Fruit fly (Drosophila melanogaster) whole organism, embryonic: ENCODE results near the gene anox.

Experiments
- Aef1 ChIP-seq: fragments of 200-800 bp; sonication (Bioruptor generic); IDR thresholded peaks from 3 replicates; pipeline ENCODE4 v1.3.6; 2022; ENCODE audit warnings: missing biosample characterization, missing genetic modification characterization
- Atf3 ChIP-seq: fragments of 200-800 bp; sonication (Bioruptor generic); optimal IDR thresholded peaks from 3 replicates; lab custom pipeline; 2016; ENCODE audit warnings: missing biosample characterization, missing genetic modification characterization
- CG10543 ChIP-seq: fragments of 200-800 bp; sonication (Bioruptor generic); optimal IDR thresholded peaks from 3 replicates; lab custom pipeline; 2017; ENCODE audit warnings: missing biosample characterization, mild to moderate bottlenecking, missing genetic modification characterization, moderate library complexity
- CG11398 ChIP-seq: fragments of 200-800 bp; sonication (Bioruptor generic); optimal IDR thresholded peaks from 2 replicates; lab custom pipeline; 2016; ENCODE audit warnings: missing biosample characterization, missing genetic modification characterization
- CG12942 ChIP-seq: fragments of 200-800 bp; sonication (Bioruptor generic); optimal IDR thresholded peaks from 3 replicates; lab custom pipeline; 2016; ENCODE audit warnings: missing biosample characterization, missing genetic modification characterization
- CG14441 ChIP-seq: fragments of 200-800 bp; sonication (Bioruptor generic); IDR thresholded peaks from 2 replicates; pipeline ENCODE4 v1.3.6; 2022; ENCODE audit warnings: missing biosample characterization, missing genetic modification characterization
- CG17802 ChIP-seq: fragments of 200-800 bp; sonication (Bioruptor generic); optimal IDR thresholded peaks from 2 replicates; lab custom pipeline; 2018; ENCODE audit warnings: missing biosample characterization, mild to moderate bottlenecking, missing genetic modification characterization, moderate library complexity
- CG1792 ChIP-seq: fragments of 200-800 bp; sonication (Bioruptor generic); optimal IDR thresholded peaks from 2 replicates; lab custom pipeline; 2016; ENCODE audit warnings: missing biosample characterization, missing genetic modification characterization
- CG2875 ChIP-seq: fragments of 200-800 bp; sonication (Bioruptor generic); optimal IDR thresholded peaks from 2 replicates; lab custom pipeline; 2017; ENCODE audit warnings: missing biosample characterization, mild to moderate bottlenecking, missing genetic modification characterization, missing genetic modification reagents
- CG2889 ChIP-seq: fragments of 200-800 bp; sonication (Bioruptor generic); IDR thresholded peaks from 3 replicates; pipeline ENCODE4 v1.3.6; 2022; ENCODE audit warnings: missing biosample characterization, missing genetic modification characterization
- CG3847 ChIP-seq: fragments of 200-800 bp; sonication (Bioruptor generic); IDR thresholded peaks from 2 replicates; pipeline ENCODE4 v1.3.6; 2022; ENCODE audit warnings: missing biosample characterization, missing genetic modification characterization
- CG43689 ChIP-seq: fragments of 200-800 bp; sonication (Bioruptor generic); IDR thresholded peaks from 2 replicates; pipeline ENCODE4 v1.3.6; 2022; ENCODE audit warnings: missing biosample characterization, missing genetic modification characterization
- CG6254 ChIP-seq: fragments of 200-800 bp; sonication (Bioruptor generic); optimal IDR thresholded peaks from 3 replicates; lab custom pipeline; 2017; ENCODE audit warnings: mild to moderate bottlenecking, missing biosample characterization, missing genetic modification reagents, missing genetic modification characterization
- CG6272 ChIP-seq: fragments of 200-800 bp; sonication (Bioruptor generic); IDR thresholded peaks from 2 replicates; pipeline ENCODE4 v1.3.6; 2022; ENCODE audit warnings: missing biosample characterization, missing genetic modification characterization
- CG6654 ChIP-seq: fragments of 200-800 bp; sonication (Bioruptor generic); optimal IDR thresholded peaks from 2 replicates; lab custom pipeline; 2017; ENCODE audit warnings: missing biosample characterization, mild to moderate bottlenecking, missing genetic modification characterization
- CG7357 ChIP-seq: fragments of 200-800 bp; sonication (Bioruptor generic); IDR thresholded peaks from 3 replicates; pipeline ENCODE4 v1.3.6; 2022; ENCODE audit warnings: missing biosample characterization, missing genetic modification characterization
- CG7372 ChIP-seq: fragments of 200-800 bp; sonication (Bioruptor generic); IDR thresholded peaks from 2 replicates; pipeline ENCODE4 v1.3.6; 2022; ENCODE audit warnings: missing biosample characterization, missing genetic modification characterization
- CG7928 ChIP-seq: fragments of 200-800 bp; sonication (Bioruptor generic); optimal IDR thresholded peaks from 2 replicates; lab custom pipeline; 2017; ENCODE audit warnings: missing biosample characterization, mild to moderate bottlenecking, missing genetic modification characterization
- CG7963 ChIP-seq: fragments of 200-800 bp; sonication (Bioruptor generic); IDR thresholded peaks from 3 replicates; pipeline ENCODE4 v1.3.6; 2022; ENCODE audit warnings: missing biosample characterization, missing genetic modification characterization; ENCODE audit not compliant: partially characterized antibody
- D ChIP-seq, 2 experiments: fragments of 200-800 bp in 1 of 2; fragments of >200 bp in 1 of 2; sonication (Bioruptor generic) in 1 of 2; optimal IDR thresholded peaks; 2 replicates in 1 of 2; 3 replicates in 1 of 2; lab custom pipeline; 2017; ENCODE audit warnings: mild to moderate bottlenecking in 1 of 2, missing biosample characterization in 1 of 2, missing genetic modification characterization in 1 of 2, missing genetic modification reagents in 1 of 2
- D19A ChIP-seq: fragments of 200-800 bp; optimal IDR thresholded peaks from 3 replicates; lab custom pipeline; 2019; ENCODE audit warnings: missing biosample characterization, mild to moderate bottlenecking, missing genetic modification characterization, moderate library complexity
- HLH3B ChIP-seq: fragments of 200-800 bp; sonication (Bioruptor generic); IDR thresholded peaks from 2 replicates; pipeline ENCODE4 v1.3.6; 2022; ENCODE audit warnings: missing biosample characterization, missing genetic modification characterization
- Hmr ChIP-seq: fragments of 200-800 bp; sonication (Bioruptor generic); optimal IDR thresholded peaks from 3 replicates; lab custom pipeline; 2017; ENCODE audit warnings: mild to moderate bottlenecking, missing biosample characterization, missing genetic modification reagents, missing genetic modification characterization
- Jarid2 ChIP-seq: fragments of 200-800 bp; sonication (Bioruptor generic); optimal IDR thresholded peaks from 3 replicates; lab custom pipeline; 2017; ENCODE audit warnings: mild to moderate bottlenecking, missing biosample characterization, missing genetic modification reagents, missing genetic modification characterization
- Max ChIP-seq: fragments of 200-800 bp; sonication (Bioruptor generic); optimal IDR thresholded peaks from 2 replicates; lab custom pipeline; 2016; ENCODE audit warnings: missing biosample characterization, mild to moderate bottlenecking, missing genetic modification characterization
- Oli ChIP-seq: fragments of 200-800 bp; sonication (Bioruptor generic); optimal IDR thresholded peaks from 2 replicates; lab custom pipeline; 2018; ENCODE audit warnings: missing biosample characterization, mild to moderate bottlenecking, missing genetic modification characterization, moderate library complexity
- Sox102F ChIP-seq: fragments of 200-800 bp; sonication (Bioruptor generic); optimal IDR thresholded peaks from 2 replicates; lab custom pipeline; 2018; ENCODE audit warnings: missing biosample characterization, mild to moderate bottlenecking, missing genetic modification characterization, moderate library complexity
- Spps ChIP-seq: fragments of 200-800 bp; sonication (Bioruptor generic); optimal IDR thresholded peaks from 2 replicates; lab custom pipeline; 2018; ENCODE audit warnings: missing biosample characterization, mild to moderate bottlenecking, missing genetic modification characterization
- ap ChIP-seq: fragments of 200-800 bp; sonication (Bioruptor generic); IDR thresholded peaks from 2 replicates; pipeline ENCODE4 v1.3.6; 2022; ENCODE audit warnings: missing biosample characterization, missing genetic modification characterization
- cg ChIP-seq: fragments of 200-800 bp; sonication (Bioruptor generic); optimal IDR thresholded peaks from 3 replicates; lab custom pipeline; 2019; ENCODE audit warnings: missing biosample characterization, mild to moderate bottlenecking, missing genetic modification characterization, moderate library complexity
- chm ChIP-seq: fragments of 200-800 bp; sonication (Bioruptor generic); IDR thresholded peaks from 2 replicates; pipeline ENCODE4 v1.3.6; 2022; ENCODE audit warnings: missing biosample characterization, missing genetic modification characterization
- croc ChIP-seq: fragments of 200-800 bp; sonication (Bioruptor generic); conservative IDR thresholded peaks from 3 replicates; pipeline ENCODE4 v1.3.6; 2022; ENCODE audit warnings: missing biosample characterization, missing genetic modification characterization
- ewg ChIP-seq: fragments of 200-800 bp; sonication (Bioruptor generic); optimal IDR thresholded peaks from 3 replicates; lab custom pipeline; 2017; ENCODE audit warnings: mild to moderate bottlenecking, missing biosample characterization, missing genetic modification reagents, missing genetic modification characterization
- gcm ChIP-seq: fragments of 200-800 bp; sonication (Bioruptor generic); optimal IDR thresholded peaks from 2 replicates; lab custom pipeline; 2019; ENCODE audit warnings: missing biosample characterization, mild to moderate bottlenecking, missing genetic modification characterization, moderate library complexity
- grn ChIP-seq: fragments of 200-800 bp; sonication (Bioruptor generic); optimal IDR thresholded peaks from 3 replicates; lab custom pipeline; 2017; ENCODE audit warnings: missing biosample characterization, missing genetic modification characterization
- h ChIP-seq: fragments of >200 bp; optimal IDR thresholded peaks from 2 replicates; lab custom pipeline; 2017
- kah ChIP-seq: fragments of 200-800 bp; sonication (Bioruptor generic); optimal IDR thresholded peaks from 2 replicates; lab custom pipeline; 2018; ENCODE audit warnings: missing biosample characterization, mild to moderate bottlenecking, missing genetic modification characterization
- lov ChIP-seq, 2 experiments: fragments of 200-800 bp in 1 of 2; fragments of >200 bp in 1 of 2; sonication (Bioruptor generic) in 1 of 2; IDR thresholded peaks in 1 of 2; optimal IDR thresholded peaks in 1 of 2; 2 replicates in 1 of 2; 3 replicates in 1 of 2; pipeline versions ENCODE4 v1.3.6 to Lab custom; 2017 to 2022; ENCODE audit warnings: missing biosample characterization in 1 of 2, missing genetic modification characterization in 1 of 2
- otp ChIP-seq: fragments of 200-800 bp; sonication (Bioruptor generic); IDR thresholded peaks from 3 replicates; pipeline ENCODE4, ENCODE4 v1.3.6; 2022; ENCODE audit warnings: missing biosample characterization, missing genetic modification characterization
- pnt ChIP-seq: fragments of 200-800 bp; sonication (Bioruptor generic); optimal IDR thresholded peaks from 3 replicates; lab custom pipeline; 2016; ENCODE audit warnings: missing biosample characterization, missing genetic modification characterization
- repo ChIP-seq: fragments of 200-800 bp; sonication (Bioruptor generic); optimal IDR thresholded peaks from 2 replicates; lab custom pipeline; 2016; ENCODE audit warnings: missing biosample characterization, missing genetic modification characterization
- row ChIP-seq: fragments of 200-800 bp; sonication (Bioruptor generic); IDR thresholded peaks from 3 replicates; pipeline ENCODE4 v1.3.6; 2022; ENCODE audit warnings: missing biosample characterization, missing genetic modification characterization
- schlank ChIP-seq: fragments of 200-800 bp; sonication (Bioruptor generic); optimal IDR thresholded peaks from 2 replicates; lab custom pipeline; 2018; ENCODE audit warnings: missing biosample characterization, mild to moderate bottlenecking, missing genetic modification characterization
- sim ChIP-seq: fragments of 200-800 bp; sonication (Bioruptor generic); IDR thresholded peaks from 2 replicates; pipeline ENCODE4 v1.3.6; 2022; ENCODE audit warnings: missing biosample characterization, missing genetic modification characterization
- slp2 ChIP-seq: fragments of 200-800 bp; sonication (Bioruptor generic); optimal IDR thresholded peaks from 2 replicates; lab custom pipeline; 2016; ENCODE audit warnings: missing biosample characterization, missing genetic modification characterization
- sob ChIP-seq: fragments of 200-800 bp; sonication (Bioruptor generic); IDR thresholded peaks from 2 replicates; pipeline ENCODE4 v1.3.6; 2022; ENCODE audit warnings: missing biosample characterization, missing genetic modification characterization
- tgo ChIP-seq: fragments of 200-800 bp; sonication (Bioruptor generic); IDR thresholded peaks from 3 replicates; pipeline ENCODE4 v1.3.6; 2022; ENCODE audit warnings: missing biosample characterization, missing genetic modification characterization
- tll ChIP-seq, 2 experiments: fragments of 200-800 bp in 1 of 2; fragments of >200 bp in 1 of 2; sonication (Bioruptor generic) in 1 of 2; optimal IDR thresholded peaks; 2 replicates each; lab custom pipeline; 2017 to 2019; ENCODE audit warnings: missing biosample characterization in 2 of 2, missing genetic modification characterization in 2 of 2, mild to moderate bottlenecking in 1 of 2, moderate library complexity in 1 of 2
- unc-4 ChIP-seq: fragments of 200-800 bp; sonication (Bioruptor generic); IDR thresholded peaks from 2 replicates; pipeline ENCODE4 v1.3.6; 2022; ENCODE audit warnings: missing biosample characterization, missing genetic modification characterization; ENCODE audit not compliant: partially characterized antibody
- vnd ChIP-seq: fragments of 200-800 bp; sonication (Bioruptor generic); IDR thresholded peaks from 3 replicates; pipeline ENCODE4 v1.3.6; 2022; ENCODE audit warnings: missing biosample characterization, missing genetic modification characterization; ENCODE audit not compliant: partially characterized antibody
- wor ChIP-seq: fragments of 200-800 bp; sonication (Bioruptor generic); IDR thresholded peaks from 2 replicates; pipeline ENCODE4 v1.3.6; 2022; ENCODE audit warnings: missing biosample characterization, missing genetic modification characterization

anox gene

dm6 chrX:21362878-21363277 lies 43.8 kb upstream of the anox start, which contains the start of the genes bbx and waw (continued):
- TF ChIP-seq chm (GFP tag; lab: Robert Waterston, UW), result no peak
- TF ChIP-seq Aef1, result no peak
- no peak for TF ChIP-seq CG6272 (GFP tag; lab: Robert Waterston, UW)
- no peak for TF ChIP-seq CG2875
- TF ChIP-seq CG12942, result no peak
- no peak for TF ChIP-seq ap (GFP tag; lab: Robert Waterston, UW)
- peak; percentile 27; the same call in 1 of the 2 replicates for TF ChIP-seq CG3847 (GFP tag; lab: Robert Waterston, UW)
- TF ChIP-seq CG6654, result no peak
- TF ChIP-seq Atf3 (GFP tag; lab: Kevin White, UChicago), result no peak
- TF ChIP-seq Max (GFP tag; lab: Kevin White, UChicago), result peak; percentile 65
- no peak for TF ChIP-seq pnt (GFP tag; lab: Kevin White, UChicago)
- no peak for TF ChIP-seq tgo
- peak; percentile 52 for TF ChIP-seq ewg
- peak; percentile 41 for TF ChIP-seq CG10543 (GFP tag; lab: Kevin White, UChicago)
- no peak for TF ChIP-seq CG2889 (GFP tag; lab: Robert Waterston, UW)
- TF ChIP-seq CG7963 (GFP tag; lab: Robert Waterston, UW), result no peak
- no peak for TF ChIP-seq kah (GFP tag; lab: Kevin White, UChicago)
- TF ChIP-seq CG17802 (tag; lab: Kevin White, UChicago), result no peak
- no peak for TF ChIP-seq unc-4 (GFP tag; lab: Robert Waterston, UW)
- no peak for TF ChIP-seq tll (GFP tag; optimal IDR thresholded peaks at IDR 0.05; lab: Kevin White, UChicago)
- no peak for TF ChIP-seq slp2
- TF ChIP-seq vnd (GFP tag; lab: Robert Waterston, UW), result no peak
- no peak for TF ChIP-seq Oli (tag; lab: Kevin White, UChicago)
- no peak for TF ChIP-seq D (optimal IDR thresholded peaks at IDR 0.05; lab: Kevin White, UChicago)
- no peak for TF ChIP-seq D (GFP tag; optimal IDR thresholded peaks at IDR 0.05; lab: Kevin White, UChicago)
- no peak for TF ChIP-seq croc
- TF ChIP-seq sob (GFP tag; lab: Robert Waterston, UW), result no peak
- no peak for TF ChIP-seq schlank
- TF ChIP-seq wor (GFP tag; lab: Robert Waterston, UW), result no peak
- no peak for TF ChIP-seq CG11398
- TF ChIP-seq D19A (tag; lab: Kevin White, UChicago), result no peak
- TF ChIP-seq Spps (tag; lab: Kevin White, UChicago), result no peak
- TF ChIP-seq sim (GFP tag; lab: Robert Waterston, UW), result no peak
- no peak for TF ChIP-seq Hmr (GFP tag; lab: Kevin White, UChicago)
- no peak for TF ChIP-seq h (lab: Kevin White, UChicago)
- no peak for TF ChIP-seq repo (GFP tag; lab: Kevin White, UChicago)
- TF ChIP-seq CG6254 (GFP tag; lab: Kevin White, UChicago), result no peak
- no peak for TF ChIP-seq lov (optimal IDR thresholded peaks at IDR 0.05; lab: Kevin White, UChicago)
- TF ChIP-seq lov (GFP tag; IDR thresholded peaks at IDR 0.05; lab: Robert Waterston, UW), result no peak
- no peak for TF ChIP-seq CG14441 (GFP tag; lab: Robert Waterston, UW)
- no peak for TF ChIP-seq CG7928 (GFP tag; lab: Kevin White, UChicago)
- TF ChIP-seq row (GFP tag; lab: Robert Waterston, UW), result peak; percentile 16; the same call in 1 of the 3 replicates
- TF ChIP-seq Sox102F, result no peak
- TF ChIP-seq CG43689 (GFP tag; lab: Robert Waterston, UW), result no peak
- no peak for TF ChIP-seq otp
- TF ChIP-seq CG7372 (GFP tag; lab: Robert Waterston, UW), result no peak
- no peak for TF ChIP-seq CG1792 (GFP tag; lab: Kevin White, UChicago)
- no peak for TF ChIP-seq cg (GFP tag; lab: Kevin White, UChicago)
- TF ChIP-seq CG7357 (GFP tag; lab: Robert Waterston, UW), result no peak
- no peak for TF ChIP-seq Jarid2
- no peak for TF ChIP-seq gcm (GFP tag; lab: Kevin White, UChicago)
- no peak for TF ChIP-seq grn (GFP tag; lab: Kevin White, UChicago)
- no peak for TF ChIP-seq HLH3B (GFP tag; lab: Robert Waterston, UW)
